Fruit fly (Drosophila melanogaster) whole organism, embryonic: ENCODE results near the gene Tsp97E.

Experiments used
- Aef1 ChIP-seq: fragments of 200-800 bp; sonication (Bioruptor generic); IDR thresholded peaks from 3 replicates; pipeline ENCODE4 v1.3.6; 2022; ENCODE audit warnings: missing biosample characterization, missing genetic modification characterization
- Atf-2 ChIP-seq: fragments of 200-800 bp; sonication (Bioruptor generic); optimal IDR thresholded peaks from 2 replicates; lab custom pipeline; 2016; ENCODE audit warnings: missing biosample characterization, missing genetic modification characterization
- CG10321 ChIP-seq: fragments of 200-800 bp; sonication (Bioruptor generic); IDR thresholded peaks from 2 replicates; pipeline ENCODE4 v1.3.6; 2022; ENCODE audit warnings: missing biosample characterization, missing genetic modification characterization
- CG11398 ChIP-seq: fragments of 200-800 bp; sonication (Bioruptor generic); optimal IDR thresholded peaks from 2 replicates; lab custom pipeline; 2016; ENCODE audit warnings: missing biosample characterization, missing genetic modification characterization
- CG11560 ChIP-seq: fragments of 200-800 bp; sonication (Bioruptor generic); IDR thresholded peaks from 3 replicates; pipeline ENCODE4 v1.3.6; 2022; ENCODE audit warnings: missing biosample characterization, missing genetic modification characterization
- CG12391 ChIP-seq: fragments of 200-800 bp; sonication (Bioruptor generic); optimal IDR thresholded peaks from 3 replicates; lab custom pipeline; 2018; ENCODE audit warnings: missing biosample characterization, mild to moderate bottlenecking, missing genetic modification characterization, moderate library complexity
- CG13894 ChIP-seq: fragments of 200-800 bp; sonication (Bioruptor generic); optimal IDR thresholded peaks from 3 replicates; lab custom pipeline; 2018; ENCODE audit warnings: missing biosample characterization, mild to moderate bottlenecking, missing genetic modification characterization, moderate library complexity
- CG14441 ChIP-seq: fragments of 200-800 bp; sonication (Bioruptor generic); IDR thresholded peaks from 2 replicates; pipeline ENCODE4 v1.3.6; 2022; ENCODE audit warnings: missing biosample characterization, missing genetic modification characterization
- CG14667 ChIP-seq: fragments of 200-800 bp; sonication (Bioruptor generic); IDR thresholded peaks from 2 replicates; pipeline ENCODE4 v1.3.6; 2022; ENCODE audit warnings: missing biosample characterization, missing genetic modification characterization
- CG17328 ChIP-seq: fragments of 200-800 bp; sonication (Bioruptor generic); IDR thresholded peaks from 2 replicates; pipeline ENCODE4 v1.3.6; 2022; ENCODE audit warnings: missing biosample characterization, missing genetic modification characterization
- CG17361 ChIP-seq: fragments of 200-800 bp; sonication (Bioruptor generic); IDR thresholded peaks from 3 replicates; pipeline ENCODE4 v1.3.6; 2022; ENCODE audit warnings: missing biosample characterization, missing genetic modification characterization
- CG2875 ChIP-seq: fragments of 200-800 bp; sonication (Bioruptor generic); optimal IDR thresholded peaks from 2 replicates; lab custom pipeline; 2017; ENCODE audit warnings: missing biosample characterization, mild to moderate bottlenecking, missing genetic modification characterization, missing genetic modification reagents
- CG33213 ChIP-seq: fragments of 200-800 bp; sonication (Bioruptor generic); optimal IDR thresholded peaks from 3 replicates; lab custom pipeline; 2016; ENCODE audit warnings: missing biosample characterization, missing genetic modification characterization
- CG3847 ChIP-seq: fragments of 200-800 bp; sonication (Bioruptor generic); IDR thresholded peaks from 2 replicates; pipeline ENCODE4 v1.3.6; 2022; ENCODE audit warnings: missing biosample characterization, missing genetic modification characterization
- CG3995 ChIP-seq: fragments of 200-800 bp; sonication (Bioruptor generic); optimal IDR thresholded peaks from 3 replicates; lab custom pipeline; 2016; ENCODE audit warnings: missing biosample characterization, missing genetic modification characterization
- CG6654 ChIP-seq: fragments of 200-800 bp; sonication (Bioruptor generic); optimal IDR thresholded peaks from 2 replicates; lab custom pipeline; 2017; ENCODE audit warnings: missing biosample characterization, mild to moderate bottlenecking, missing genetic modification characterization
- CG7556 ChIP-seq: fragments of 200-800 bp; sonication (Bioruptor generic); optimal IDR thresholded peaks from 2 replicates; lab custom pipeline; 2017; ENCODE audit warnings: missing biosample characterization, mild to moderate bottlenecking, missing genetic modification characterization
- CG7745 ChIP-seq: fragments of 200-800 bp; sonication (Bioruptor generic); optimal IDR thresholded peaks from 2 replicates; lab custom pipeline; 2018; ENCODE audit warnings: missing biosample characterization, mild to moderate bottlenecking, missing genetic modification characterization, moderate library complexity
- CG8388 ChIP-seq: fragments of 200-800 bp; sonication (Bioruptor generic); optimal IDR thresholded peaks from 2 replicates; lab custom pipeline; 2019; ENCODE audit warnings: missing biosample characterization, mild to moderate bottlenecking, missing genetic modification characterization, moderate library complexity
- CG8765 ChIP-seq: fragments of 200-800 bp; sonication (Bioruptor generic); IDR thresholded peaks from 2 replicates; pipeline ENCODE4 v1.3.6; 2022; ENCODE audit warnings: missing biosample characterization, missing genetic modification characterization
- CTCF ChIP-seq: fragments of 200-800 bp; sonication (Bioruptor generic); optimal IDR thresholded peaks from 2 replicates; lab custom pipeline; 2017; ENCODE audit warnings: missing biosample characterization, mild to moderate bottlenecking, missing genetic modification characterization, moderate library complexity
- Camta ChIP-seq: fragments of 200-800 bp; sonication (Bioruptor generic); optimal IDR thresholded peaks from 2 replicates; lab custom pipeline; 2016; ENCODE audit warnings: missing biosample characterization, missing genetic modification characterization
- Deaf1 ChIP-seq: fragments of 200-800 bp; optimal IDR thresholded peaks from 3 replicates; lab custom pipeline; 2019; ENCODE audit warnings: missing biosample characterization, mild to moderate bottlenecking, missing genetic modification characterization, moderate library complexity
- Doc2 ChIP-seq: fragments of 200-800 bp; sonication (Bioruptor generic); IDR thresholded peaks from 2 replicates; pipeline ENCODE4 v1.3.6; 2022; ENCODE audit warnings: missing biosample characterization, missing genetic modification characterization
- Dref ChIP-seq: fragments of 200-800 bp; sonication (Bioruptor generic); IDR thresholded peaks from 2 replicates; pipeline ENCODE4 v1.3.6; 2022; ENCODE audit warnings: missing biosample characterization, missing genetic modification characterization
- Elba2 ChIP-seq: fragments of 200-800 bp; sonication (Bioruptor generic); optimal IDR thresholded peaks from 3 replicates; lab custom pipeline; 2016; ENCODE audit warnings: missing biosample characterization, missing genetic modification characterization
- GATAe ChIP-seq: fragments of 200-800 bp; sonication (Bioruptor generic); conservative IDR thresholded peaks from 2 replicates; pipeline ENCODE4 v1.3.6; 2022; ENCODE audit warnings: missing biosample characterization, missing genetic modification characterization
- Hsf ChIP-seq: fragments of 200-800 bp; sonication (Bioruptor generic); optimal IDR thresholded peaks from 3 replicates; lab custom pipeline; 2016; ENCODE audit warnings: missing biosample characterization, missing genetic modification characterization
- MBD-R2 ChIP-seq: fragments of 200-800 bp; sonication (Bioruptor generic); IDR thresholded peaks from 2 replicates; pipeline ENCODE4 v1.3.6; 2022; ENCODE audit warnings: missing biosample characterization, missing genetic modification characterization
- MTF-1 ChIP-seq: fragments of 200-800 bp; sonication (Bioruptor generic); optimal IDR thresholded peaks from 2 replicates; lab custom pipeline; 2018; ENCODE audit warnings: missing biosample characterization, mild to moderate bottlenecking, missing genetic modification characterization, borderline replicate concordance
- Pdp1 ChIP-seq, 2 experiments: fragments of 200-800 bp; sonication (Bioruptor generic); optimal IDR thresholded peaks; 3 replicates each; lab custom pipeline; 2016; ENCODE audit warnings: missing biosample characterization in 2 of 2, missing genetic modification characterization in 2 of 2, mild to moderate bottlenecking in 1 of 2, moderate library complexity in 1 of 2
- Xrp1 ChIP-seq: fragments of 200-800 bp; sonication (Bioruptor generic); IDR thresholded peaks from 2 replicates; pipeline ENCODE4 v1.3.6; 2022; ENCODE audit warnings: missing biosample characterization, missing genetic modification characterization
- danr ChIP-seq: fragments of 200-800 bp; sonication (Bioruptor generic); IDR thresholded peaks from 2 replicates; pipeline ENCODE4 v1.3.6; 2022; ENCODE audit warnings: missing biosample characterization, missing genetic modification characterization
- fu2 ChIP-seq: fragments of 200-800 bp; sonication (Bioruptor generic); optimal IDR thresholded peaks from 2 replicates; lab custom pipeline; 2016; ENCODE audit warnings: missing biosample characterization, missing genetic modification characterization
- gcm ChIP-seq: fragments of 200-800 bp; sonication (Bioruptor generic); optimal IDR thresholded peaks from 2 replicates; lab custom pipeline; 2019; ENCODE audit warnings: missing biosample characterization, mild to moderate bottlenecking, missing genetic modification characterization, moderate library complexity
- hkb ChIP-seq, 2 experiments: fragments of 200-800 bp in 1 of 2; fragments of >200 bp in 1 of 2; sonication (Bioruptor generic) in 1 of 2; IDR thresholded peaks in 1 of 2; optimal IDR thresholded peaks in 1 of 2; 2 replicates each; pipeline versions ENCODE4 v1.3.6 to Lab custom; 2017 to 2022; ENCODE audit warnings: missing biosample characterization in 1 of 2, missing genetic modification characterization in 1 of 2
- lmd ChIP-seq: fragments of 200-800 bp; sonication (Bioruptor generic); IDR thresholded peaks from 2 replicates; pipeline ENCODE4 v1.3.6; 2022; ENCODE audit warnings: missing biosample characterization, missing genetic modification characterization
- mirr ChIP-seq: fragments of 200-800 bp; sonication (Bioruptor generic); optimal IDR thresholded peaks from 3 replicates; lab custom pipeline; 2018; ENCODE audit warnings: missing biosample characterization, mild to moderate bottlenecking, missing genetic modification characterization
- pb ChIP-seq: fragments of 200-800 bp; sonication (Bioruptor generic); optimal IDR thresholded peaks from 3 replicates; lab custom pipeline; 2016; ENCODE audit warnings: missing biosample characterization, missing genetic modification characterization
- pnt ChIP-seq: fragments of 200-800 bp; sonication (Bioruptor generic); optimal IDR thresholded peaks from 3 replicates; lab custom pipeline; 2016; ENCODE audit warnings: missing biosample characterization, missing genetic modification characterization
- psq ChIP-seq: fragments of 200-800 bp; sonication (Bioruptor generic); optimal IDR thresholded peaks from 2 replicates; lab custom pipeline; 2017; ENCODE audit warnings: missing biosample characterization, missing genetic modification characterization
- row ChIP-seq: fragments of 200-800 bp; sonication (Bioruptor generic); IDR thresholded peaks from 3 replicates; pipeline ENCODE4 v1.3.6; 2022; ENCODE audit warnings: missing biosample characterization, missing genetic modification characterization
- run ChIP-seq: fragments of 200-800 bp; sonication (Bioruptor generic); optimal IDR thresholded peaks from 3 replicates; lab custom pipeline; 2018; ENCODE audit warnings: missing biosample characterization, mild to moderate bottlenecking, missing genetic modification characterization
- sd ChIP-seq: fragments of 200-800 bp; sonication (Bioruptor generic); optimal IDR thresholded peaks from 3 replicates; lab custom pipeline; 2018; ENCODE audit warnings: missing biosample characterization, mild to moderate bottlenecking, missing genetic modification characterization, moderate library complexity
- sens-2 ChIP-seq: fragments of 200-800 bp; sonication (Bioruptor generic); IDR thresholded peaks from 2 replicates; pipeline ENCODE4 v1.3.6; 2022; ENCODE audit warnings: missing biosample characterization, missing genetic modification characterization
- slbo ChIP-seq: fragments of 200-800 bp; sonication (Bioruptor generic); IDR thresholded peaks from 2 replicates; pipeline ENCODE4 v1.3.6; 2022; ENCODE audit warnings: missing biosample characterization, missing genetic modification characterization
- slou ChIP-seq: fragments of 200-800 bp; sonication (Bioruptor generic); optimal IDR thresholded peaks from 3 replicates; lab custom pipeline; 2016; ENCODE audit warnings: missing biosample characterization, missing genetic modification characterization
- tap ChIP-seq: fragments of 200-800 bp; optimal IDR thresholded peaks from 3 replicates; lab custom pipeline; 2019; ENCODE audit warnings: missing biosample characterization, mild to moderate bottlenecking, missing genetic modification characterization, moderate library complexity
- unpg ChIP-seq: fragments of 200-800 bp; sonication (Bioruptor generic); optimal IDR thresholded peaks from 3 replicates; lab custom pipeline; 2018; ENCODE audit warnings: missing biosample characterization, mild to moderate bottlenecking, missing genetic modification characterization, moderate library complexity
- wdn ChIP-seq: fragments of 200-800 bp; sonication (Bioruptor generic); IDR thresholded peaks from 2 replicates; pipeline ENCODE4 v1.3.6; 2022; ENCODE audit warnings: missing biosample characterization, missing genetic modification characterization
- zfh1 ChIP-seq: fragments of 200-800 bp; sonication (Bioruptor generic); IDR thresholded peaks from 3 replicates; pipeline ENCODE4 v1.3.6; 2022; ENCODE audit warnings: missing biosample characterization, missing genetic modification characterization

Gene Tsp97E

dm6 chr3R:26966385-26966784, 1.8 kb upstream of the Tsp97E start, which contains the start of gene Gr97a:
TSS of gene Gr97a (minus strand) at chr3R:26966485.
- TF ChIP-seq unpg (GFP tag; lab: Kevin White, UChicago) (no peak), lmd (no peak), MTF-1 (GFP tag; lab: Kevin White, UChicago) (no peak), Atf-2 (GFP tag; lab: Kevin White, UChicago) (no peak), psq (GFP tag; lab: Kevin White, UChicago) (no peak), tap (tag; lab: Kevin White, UChicago) (no peak), CG3995 (GFP tag; lab: Kevin White, UChicago) (peak; percentile 50), CG33213 (no peak), CG14441 (GFP tag; lab: Robert Waterston, UW) (0 out of 2 replicates have a peak, but pooled peaks have one; percentile 11), CG11398 (GFP tag; lab: Kevin White, UChicago) (no peak), sens-2 (GFP tag; lab: Robert Waterston, UW) (no peak), CG8765 (no peak), zfh1 (GFP tag; lab: Robert Waterston, UW) (0 out of 3 replicates have a peak, but pooled peaks have one; percentile 4), GATAe (no peak), row (no peak), danr (GFP tag; lab: Robert Waterston, UW) (no peak)

DNA sequence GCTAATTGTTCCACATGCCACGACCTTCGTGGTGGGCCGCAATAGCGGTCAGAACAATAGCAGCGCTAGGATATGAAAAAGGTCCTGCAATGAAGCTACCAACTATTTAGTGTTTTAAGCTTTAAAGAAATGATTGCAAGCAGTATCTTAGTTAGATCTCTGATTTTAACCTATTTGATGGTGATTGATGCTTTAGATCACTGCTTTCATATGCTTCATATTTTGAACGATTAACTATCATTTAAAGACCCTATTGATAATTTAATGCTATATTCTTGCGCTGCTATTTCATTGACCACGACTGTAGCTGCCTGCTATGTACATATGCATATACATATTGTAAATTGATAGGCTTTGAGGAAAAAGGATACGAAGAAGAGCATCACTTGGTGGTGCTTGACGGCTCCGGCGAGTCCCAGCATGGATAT, 856 bp downstream of the Tsp97E start:
- TF ChIP-seq Elba2 (GFP tag; lab: Kevin White, UChicago) (no peak), gcm (GFP tag; lab: Kevin White, UChicago) (peak; percentile 46), Deaf1 (peak; percentile 48), CG2875 (GFP tag; lab: Kevin White, UChicago) (no peak), Aef1 (GFP tag; lab: Robert Waterston, UW) (peak; percentile 59; the same call in 2 of the 3 replicates), Pdp1 (GFP tag; optimal IDR thresholded peaks at IDR 0.05; lab: Kevin White, UChicago) (peak; percentile 41 to 82), hkb (optimal IDR thresholded peaks at IDR 0.05; lab: Kevin White, UChicago) (no peak), hkb (GFP tag; IDR thresholded peaks at IDR 0.05; lab: Robert Waterston, UW) (peak; percentile 56; the same call in 1 of the 2 replicates), slou (GFP tag; lab: Kevin White, UChicago) (peak; percentile 48), MBD-R2 (peak; percentile 42; the same call in 1 of the 2 replicates), mirr (GFP tag; lab: Kevin White, UChicago) (peak; percentile 24), Hsf (GFP tag; lab: Kevin White, UChicago) (peak; percentile 21), CG14667 (GFP tag; lab: Robert Waterston, UW) (peak; percentile 40), slbo (peak; percentile 45; the same call in 1 of the 2 replicates), CTCF (GFP tag; lab: Kevin White, UChicago) (peak; percentile 35), CG8388 (peak; percentile 31), pb (GFP tag; lab: Kevin White, UChicago) (no peak), CG7556 (peak; percentile 52), CG13894 (tag; lab: Kevin White, UChicago) (peak; percentile 19), Dref (GFP tag; lab: Robert Waterston, UW) (no peak), CG11560 (tag; lab: Robert Waterston, UW) (no peak), CG12391 (tag; lab: Kevin White, UChicago) (peak; percentile 32), CG17328 (GFP tag; lab: Robert Waterston, UW) (no peak), run (peak; percentile 29), CG7745 (tag; lab: Kevin White, UChicago) (no peak), fu2 (GFP tag; lab: Kevin White, UChicago) (peak; percentile 32), wdn (0 out of 2 replicates have a peak, but pooled peaks have one; percentile 31), CG3847 (GFP tag; lab: Robert Waterston, UW) (0 out of 2 replicates have a peak, but pooled peaks have one; percentile 30), Doc2 (no peak), pnt (GFP tag; lab: Kevin White, UChicago) (peak; percentile 46), Xrp1 (GFP tag; lab: Robert Waterston, UW) (peak; percentile 82), CG6654 (peak; percentile 46), Camta (GFP tag; lab: Kevin White, UChicago) (peak; percentile 56), sd (tag; lab: Kevin White, UChicago) (no peak), CG17361 (GFP tag; lab: Robert Waterston, UW) (peak; percentile 84), CG10321 (GFP tag; lab: Robert Waterston, UW) (no peak)
